Worm (Caenorhabditis elegans): ENCODE results near the gene fbxb-82.

The fbxb-82 gene

DNA sequence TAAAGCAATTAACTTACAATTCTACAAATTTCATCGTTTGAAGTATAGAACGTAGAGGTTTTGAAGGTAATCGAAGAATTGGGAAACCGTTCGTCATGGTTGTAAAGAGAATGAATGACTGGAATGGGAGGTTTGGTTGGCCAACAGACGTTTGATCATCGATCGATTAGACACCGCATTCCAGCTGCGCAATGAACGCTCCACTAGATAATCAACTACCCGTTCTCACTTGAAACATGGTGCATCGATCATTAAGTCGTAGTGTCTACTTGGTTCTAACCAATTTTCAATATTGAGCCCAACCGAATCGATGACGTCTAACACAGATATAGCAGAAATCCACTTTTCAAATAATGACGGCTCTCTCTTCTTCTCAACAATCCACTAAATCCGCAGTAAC lies at the start of gene fbxb-82:
TSS of gene fbxb-82 (minus strand) at position 101 of the 400 bp plus-strand sequence.
- TF ChIP-seq nhr-80 (tag; optimal IDR thresholded peaks at IDR 0.05), result no peak
- TF ChIP-seq F33H1.4 (GFP tag; IDR thresholded peaks at IDR 0.05), result no peak
- TF ChIP-seq fkh-3 (tag; optimal IDR thresholded peaks at IDR 0.05), result no peak
- TF ChIP-seq bed-1 (GFP tag; IDR thresholded peaks at IDR 0.05), result no peak
- TF ChIP-seq B0261.1 (tag; optimal IDR thresholded peaks at IDR 0.05), result no peak
- TF ChIP-seq nfya-1 (tag; optimal IDR thresholded peaks at IDR 0.05; ENCODE audit: borderline replicate concordance, insufficient read depth), result no peak
- TF ChIP-seq snpc-1.3 (tag; optimal IDR thresholded peaks at IDR 0.05; ENCODE audit: insufficient read depth), result no peak
- no peak for TF ChIP-seq rcor-1 (GFP tag; IDR thresholded peaks at IDR 0.05)
- TF ChIP-seq egrh-3 (GFP tag; IDR thresholded peaks at IDR 0.05), result no peak
- TF ChIP-seq egl-18 (GFP tag; IDR thresholded peaks at IDR 0.05), result no peak
- TF ChIP-seq egl-44 (GFP tag; IDR thresholded peaks at IDR 0.05), result no peak
- TF ChIP-seq ztf-26 (tag; optimal IDR thresholded peaks at IDR 0.05), result no peak
- TF ChIP-seq xnd-1 (tag; optimal IDR thresholded peaks at IDR 0.05), result no peak
- no peak for TF ChIP-seq K11D2.4 (GFP tag; IDR thresholded peaks at IDR 0.05)
- TF ChIP-seq snpc-3.4 (tag; optimal IDR thresholded peaks at IDR 0.05), result no peak
- no peak for TF ChIP-seq ccch-3 (GFP tag; optimal IDR thresholded peaks at IDR 0.05)
- no peak for TF ChIP-seq F55B11.4 (tag; optimal IDR thresholded peaks at IDR 0.05; ENCODE audit: borderline replicate concordance, insufficient read depth)
- TF ChIP-seq lin-40 (tag; optimal IDR thresholded peaks at IDR 0.05), result no peak
- TF ChIP-seq atf-7 (tag; optimal IDR thresholded peaks at IDR 0.05), result no peak

- TF ChIP-seq egrh-3 (GFP tag; IDR thresholded peaks at IDR 0.05), result no peak
Observed at ce11 chrIII:191803-192202, 48.8 kb upstream of the fbxb-82 start, which contains the start of gene sec-20. Gene sec-20 (plus strand): TSS chrIII:192103.

DNA sequence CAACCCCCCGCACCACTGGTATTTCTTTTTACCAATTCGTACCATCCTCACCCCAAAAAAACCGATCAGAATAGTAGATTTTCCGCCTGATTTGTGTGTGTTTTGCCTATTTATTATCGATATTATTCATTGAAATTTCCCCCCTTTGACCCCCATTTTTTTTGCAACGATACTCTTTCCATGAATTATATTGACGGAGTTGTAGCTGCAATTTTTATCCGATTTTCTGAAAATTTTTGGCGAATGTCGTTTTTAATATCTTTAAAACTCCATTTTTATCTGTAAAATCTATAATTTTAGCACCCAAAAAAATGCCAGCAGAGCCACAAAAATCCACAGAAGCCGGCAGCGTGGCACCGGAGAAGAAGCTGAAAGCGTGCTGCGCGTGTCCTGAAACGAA lies 47.7 kb upstream of the fbxb-82 start, which contains the start of gene cox-17:
TSS of gene cox-17 (plus strand) at position 301 of the 400 bp plus-strand sequence.
- TF ChIP-seq ccch-3 (GFP tag; optimal IDR thresholded peaks at IDR 0.05) (no peak), bed-1 (GFP tag; IDR thresholded peaks at IDR 0.05) (no peak), athp-1 (tag; optimal IDR thresholded peaks at IDR 0.05) (peak; percentile 54)

ce11 chrIII:189280-189679 lies 46.3 kb upstream of the fbxb-82 start:
- TF ChIP-seq cebp-1 (GFP tag; IDR thresholded peaks at IDR 0.05), result no peak
- TF ChIP-seq cebp-1 (tag; optimal IDR thresholded peaks at IDR 0.05), result peak; percentile 79
- no peak for TF ChIP-seq egl-44 (GFP tag; IDR thresholded peaks at IDR 0.05)

ce11 chrIII:188426-188888 lies 45.4 kb upstream of the fbxb-82 start, which contains the start of gene ubc-20:
Gene ubc-20 (plus strand): TSS chrIII:188838.
- TF ChIP-seq aptf-3 (GFP tag; IDR thresholded peaks at IDR 0.05) (no peak), F33H1.4 (GFP tag; IDR thresholded peaks at IDR 0.05) (no peak), ceh-79 (tag; optimal IDR thresholded peaks at IDR 0.05) (no peak), dpff-1 (tag; optimal IDR thresholded peaks at IDR 0.05) (no peak), ceh-91 (GFP tag; IDR thresholded peaks at IDR 0.05) (no peak), K11D2.4 (GFP tag; IDR thresholded peaks at IDR 0.05) (no peak), D2030.7 (GFP tag; IDR thresholded peaks at IDR 0.05) (no peak), hmg-1.2 (GFP tag; IDR thresholded peaks at IDR 0.05) (no peak), cebp-1 (GFP tag; IDR thresholded peaks at IDR 0.05) (no peak), cebp-1 (tag; optimal IDR thresholded peaks at IDR 0.05) (peak; percentile 14), lir-1 (GFP tag; conservative IDR thresholded peaks at IDR 0.05) (no peak), ets-4 (GFP tag; optimal IDR thresholded peaks at IDR 0.05) (no peak), repo-1 (tag; optimal IDR thresholded peaks at IDR 0.05) (no peak), ceh-100 (GFP tag; IDR thresholded peaks at IDR 0.05) (no peak), attf-3 (GFP tag; conservative IDR thresholded peaks at IDR 0.05) (peak; percentile 95), attf-5 (GFP tag; optimal IDR thresholded peaks at IDR 0.05) (peak; percentile 70), cebp-2 (GFP tag; IDR thresholded peaks at IDR 0.05) (no peak), lin-35 (GFP tag; optimal IDR thresholded peaks at IDR 0.05) (no peak), F39B2.1 (GFP tag; IDR thresholded peaks at IDR 0.05) (no peak), ceh-58 (GFP tag; IDR thresholded peaks at IDR 0.05) (no peak), rcor-1 (GFP tag; IDR thresholded peaks at IDR 0.05) (no peak), egl-44 (GFP tag; IDR thresholded peaks at IDR 0.05) (no peak), ekl-4 (GFP tag; IDR thresholded peaks at IDR 0.05) (no peak), nhr-80 (tag; optimal IDR thresholded peaks at IDR 0.05) (peak; percentile 25), dox-1 (GFP tag; IDR thresholded peaks at IDR 0.05) (no peak)

All from whole organism, young adult.